Worm (Caenorhabditis elegans): Measurements from ENCODE around the gene hrpl-1.

DNA sequence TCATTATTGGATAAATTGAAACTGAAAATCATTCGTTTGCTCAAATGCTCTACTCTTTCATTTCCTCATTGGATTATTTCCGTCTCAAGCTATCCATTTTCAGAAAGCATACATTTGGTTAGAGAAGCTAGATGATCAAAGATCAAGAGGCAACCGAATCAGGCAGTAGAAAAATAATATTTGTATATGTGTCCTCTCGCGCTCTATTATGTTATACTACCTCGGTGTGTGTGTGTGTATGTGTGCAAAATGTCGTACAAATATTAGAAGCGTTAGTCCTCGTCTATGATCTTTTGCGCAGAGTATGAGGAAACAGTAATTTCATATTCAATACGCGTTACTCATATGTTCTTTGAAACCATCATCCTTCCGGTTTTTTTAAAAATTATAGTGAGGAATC, 38.5 kb downstream of the hrpl-1 start:
- TF ChIP-seq tra-1 (GFP tag; IDR thresholded peaks at IDR 0.05) (no peak), nhr-6 (tag; optimal IDR thresholded peaks at IDR 0.05) (no peak), lsy-2 (tag; optimal IDR thresholded peaks at IDR 0.05) (no peak), gei-8 (GFP tag; optimal IDR thresholded peaks at IDR 0.05) (no peak), ZK337.2 (GFP tag; IDR thresholded peaks at IDR 0.05) (no peak), nhr-77 (tag; optimal IDR thresholded peaks at IDR 0.05) (no peak), ZK546.5 (tag; optimal IDR thresholded peaks at IDR 0.05) (no peak), Y105C5A.15 (GFP tag; IDR thresholded peaks at IDR 0.05) (no peak), F49E8.2 (tag; optimal IDR thresholded peaks at IDR 0.05; ENCODE audit: borderline replicate concordance) (no peak), zag-1 (tag; optimal IDR thresholded peaks at IDR 0.05) (no peak), skn-1 (tag; optimal IDR thresholded peaks at IDR 0.05) (no peak), ama-1 (optimal IDR thresholded peaks at IDR 0.05) (no peak), fkh-10 (GFP tag; optimal IDR thresholded peaks at IDR 0.05) (no peak)
